Fruit fly (Drosophila melanogaster): Measurements from ENCODE around the gene CG15034.
A peak's percentile ranks its signal among the peaks of the same experiment; 100 is the strongest.

CG15034 gene

DNA sequence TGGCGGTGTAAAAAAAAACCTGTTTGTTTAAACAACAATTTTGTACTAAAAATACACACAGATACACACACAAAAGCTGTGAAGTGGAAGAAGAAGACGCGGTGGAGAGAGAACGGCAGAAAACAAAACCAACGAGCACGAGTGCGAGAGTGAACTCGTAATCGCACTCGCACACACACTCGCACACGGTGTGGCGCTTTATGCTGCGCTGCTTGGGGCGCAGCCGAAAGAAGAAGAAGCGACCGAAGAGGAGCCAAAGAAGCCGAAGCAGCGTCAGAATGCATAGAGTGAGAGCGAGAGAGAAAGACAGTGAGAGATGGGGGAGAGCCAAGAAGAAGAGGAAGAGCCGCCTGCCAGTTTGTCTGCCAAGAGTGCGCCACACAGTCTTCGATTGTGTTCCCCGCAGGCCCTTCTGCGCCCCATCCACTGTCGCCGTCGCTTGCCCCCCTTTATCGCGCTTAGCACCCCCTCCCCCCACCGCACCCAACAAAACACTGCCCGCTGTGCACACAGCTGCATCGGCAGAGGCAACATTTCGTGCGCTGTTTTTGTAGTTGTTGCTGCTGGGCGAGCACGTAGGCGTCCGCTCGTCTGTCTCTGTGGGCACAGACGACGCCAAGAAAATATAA lies 46.5 kb downstream of the CG15034 start:
- TF ChIP-seq CG34367 (tag; optimal IDR thresholded peaks at IDR 0.05) (no peak), CG13204 (GFP tag; optimal IDR thresholded peaks at IDR 0.05) (peak; percentile 95), Pif1A (GFP tag; optimal IDR thresholded peaks at IDR 0.05) (no peak), CG15710 (tag; optimal IDR thresholded peaks at IDR 0.05) (no peak), CG8159 (tag; optimal IDR thresholded peaks at IDR 0.05) (no peak), CG32121 (GFP tag; IDR thresholded peaks at IDR 0.05) (peak; percentile 58), rn (GFP tag; IDR thresholded peaks at IDR 0.05) (0 out of 2 replicates have a peak, but pooled peaks have one; percentile 13), CG9948 (tag; optimal IDR thresholded peaks at IDR 0.05) (no peak), Snoo (tag; optimal IDR thresholded peaks at IDR 0.05) (peak; percentile 10), fd96Ca (GFP tag; IDR thresholded peaks at IDR 0.05) (peak; percentile 66), CG10348 (GFP tag; IDR thresholded peaks at IDR 0.05) (peak; percentile 61; the same call in 1 of the 2 replicates), Pif1B (GFP tag; optimal IDR thresholded peaks at IDR 0.05) (no peak), D1 (tag; optimal IDR thresholded peaks at IDR 0.05) (no peak), EcR (GFP tag; optimal IDR thresholded peaks at IDR 0.05) (peak; percentile 67), Ets98B (GFP tag; IDR thresholded peaks at IDR 0.05) (peak; percentile 71), CG12605 (GFP tag; IDR thresholded peaks at IDR 0.05) (peak; percentile 7; the same call in 1 of the 2 replicates), CG4496 (GFP tag; IDR thresholded peaks at IDR 0.05) (peak; percentile 42; the same call in 2 of the 3 replicates)

DNA sequence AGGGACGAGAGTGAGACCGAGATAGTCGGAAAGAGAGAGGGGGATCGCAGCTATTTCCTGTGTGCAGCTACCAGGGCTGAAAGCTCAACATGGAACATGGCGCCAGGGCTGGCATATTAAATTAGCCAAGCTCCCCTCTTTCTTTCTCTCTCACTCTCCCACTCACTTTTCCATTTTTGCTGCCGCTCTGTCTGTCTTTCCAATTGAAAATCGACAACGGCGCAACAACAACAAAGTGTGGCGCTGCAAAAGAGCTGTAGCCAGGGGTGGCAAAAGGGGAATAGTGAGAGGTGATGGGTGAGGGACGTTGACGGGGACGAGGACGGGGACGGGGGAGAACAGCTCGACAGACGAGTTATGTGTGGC lies 47.0 kb downstream of the CG15034 start:
- TF ChIP-seq Pif1A (GFP tag; optimal IDR thresholded peaks at IDR 0.05) (peak; percentile 16), Pif1B (GFP tag; optimal IDR thresholded peaks at IDR 0.05) (peak; percentile 11), Ets98B (GFP tag; IDR thresholded peaks at IDR 0.05) (peak; percentile 37), CG17806 (tag; optimal IDR thresholded peaks at IDR 0.05) (peak; percentile 40), CG10348 (GFP tag; IDR thresholded peaks at IDR 0.05) (no peak), CG13204 (GFP tag; optimal IDR thresholded peaks at IDR 0.05) (no peak), D1 (tag; optimal IDR thresholded peaks at IDR 0.05) (no peak), CG14655 (GFP tag; optimal IDR thresholded peaks at IDR 0.05) (peak; percentile 21), Snoo (tag; optimal IDR thresholded peaks at IDR 0.05) (no peak), gl (tag; optimal IDR thresholded peaks at IDR 0.05) (no peak), CG34367 (tag; optimal IDR thresholded peaks at IDR 0.05) (peak; percentile 18), CG32121 (GFP tag; IDR thresholded peaks at IDR 0.05) (0 out of 2 replicates have a peak, but pooled peaks have one; percentile 40), fd96Ca (GFP tag; IDR thresholded peaks at IDR 0.05) (peak; percentile 73), CG8301 (tag; optimal IDR thresholded peaks at IDR 0.05) (peak; percentile 17), CG15710 (tag; optimal IDR thresholded peaks at IDR 0.05) (peak; percentile 42), CG12605 (GFP tag; IDR thresholded peaks at IDR 0.05) (no peak), CG9948 (tag; optimal IDR thresholded peaks at IDR 0.05) (peak; percentile 37), rn (GFP tag; IDR thresholded peaks at IDR 0.05) (no peak), CG8159 (tag; optimal IDR thresholded peaks at IDR 0.05) (peak; percentile 62), EcR (GFP tag; optimal IDR thresholded peaks at IDR 0.05) (no peak), CG4496 (GFP tag; IDR thresholded peaks at IDR 0.05) (no peak; the same call in 2 of the 3 replicates)

DNA sequence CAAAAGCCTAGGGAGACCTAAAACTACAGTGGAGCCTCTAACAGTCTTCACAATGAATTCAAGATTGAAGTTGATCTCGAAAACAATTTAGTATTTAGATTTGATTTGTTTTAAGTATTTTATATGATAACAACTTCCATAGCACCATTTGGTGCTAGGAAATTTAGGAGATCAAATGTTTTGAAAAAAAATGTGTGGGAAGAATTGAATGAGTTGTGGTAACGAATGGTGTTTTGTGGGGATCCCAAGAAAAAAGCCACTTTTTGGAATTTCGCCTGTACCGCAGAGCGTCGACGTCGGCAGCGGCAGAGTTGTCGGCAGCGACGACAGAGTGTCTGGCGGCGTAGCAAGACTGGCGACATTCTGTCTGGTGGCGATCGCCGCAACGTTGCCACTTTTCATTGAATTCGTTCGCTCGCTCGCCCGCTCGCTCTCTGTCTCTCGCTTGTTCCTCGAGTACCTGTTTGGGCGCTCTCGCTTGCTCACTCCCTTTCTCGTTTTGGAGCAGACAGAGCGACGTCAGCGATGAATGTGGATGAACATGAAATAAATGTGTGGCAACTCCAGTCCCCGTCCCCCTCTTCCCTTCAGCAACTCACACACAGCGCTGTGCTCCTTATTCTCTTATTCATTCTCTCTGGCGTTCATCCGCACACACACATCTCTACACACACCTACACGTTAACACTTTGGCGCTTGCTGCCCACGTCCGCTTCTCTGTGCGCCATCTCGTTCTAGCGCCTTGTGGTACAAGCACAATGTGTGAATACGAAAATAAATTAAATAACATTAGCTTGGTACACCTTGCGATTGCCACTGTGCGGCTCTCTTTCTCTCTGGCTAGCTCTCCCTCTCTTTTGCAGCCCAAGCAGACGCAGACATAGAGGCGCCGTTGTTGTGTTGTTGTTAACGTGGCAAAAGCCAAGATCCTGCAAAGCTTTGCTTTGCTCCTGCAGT lies 47.6 kb downstream of the CG15034 start:
- TF ChIP-seq fd96Ca (GFP tag; IDR thresholded peaks at IDR 0.05) = peak; percentile 27
- TF ChIP-seq CG14655 (GFP tag; optimal IDR thresholded peaks at IDR 0.05) = peak; percentile 67
- peak; percentile 60 for TF ChIP-seq CG8301 (tag; optimal IDR thresholded peaks at IDR 0.05)
- peak; percentile 71 for TF ChIP-seq CG15710 (tag; optimal IDR thresholded peaks at IDR 0.05)
- peak; percentile 44 for TF ChIP-seq CG34367 (tag; optimal IDR thresholded peaks at IDR 0.05)
- TF ChIP-seq CG10348 (GFP tag; IDR thresholded peaks at IDR 0.05) = 0 out of 2 replicates have a peak, but pooled peaks have one; percentile 42
- TF ChIP-seq CG8159 (tag; optimal IDR thresholded peaks at IDR 0.05) = peak; percentile 75
- no peak; the same call in 2 of the 3 replicates for TF ChIP-seq CG4496 (GFP tag; IDR thresholded peaks at IDR 0.05)
- peak; percentile 22; the same call in 1 of the 2 replicates for TF ChIP-seq rn (GFP tag; IDR thresholded peaks at IDR 0.05)
- peak; percentile 34 for TF ChIP-seq EcR (GFP tag; optimal IDR thresholded peaks at IDR 0.05)
- no peak; the same call in 1 of the 2 replicates for TF ChIP-seq CG12605 (GFP tag; IDR thresholded peaks at IDR 0.05)
- no peak for TF ChIP-seq D1 (tag; optimal IDR thresholded peaks at IDR 0.05)
- TF ChIP-seq Snoo (tag; optimal IDR thresholded peaks at IDR 0.05) = peak; percentile 19
- TF ChIP-seq Pif1A (GFP tag; optimal IDR thresholded peaks at IDR 0.05) = peak; percentile 52
- peak; percentile 60 for TF ChIP-seq CG17806 (tag; optimal IDR thresholded peaks at IDR 0.05)
- TF ChIP-seq Pif1B (GFP tag; optimal IDR thresholded peaks at IDR 0.05) = peak; percentile 8
- no peak for TF ChIP-seq gl (tag; optimal IDR thresholded peaks at IDR 0.05)
- peak; percentile 46 for TF ChIP-seq CG32121 (GFP tag; IDR thresholded peaks at IDR 0.05)
- peak; percentile 4 for TF ChIP-seq Ets98B (GFP tag; IDR thresholded peaks at IDR 0.05)
- peak; percentile 55 for TF ChIP-seq CG9948 (tag; optimal IDR thresholded peaks at IDR 0.05)
- TF ChIP-seq CG13204 (GFP tag; optimal IDR thresholded peaks at IDR 0.05) = no peak

DNA sequence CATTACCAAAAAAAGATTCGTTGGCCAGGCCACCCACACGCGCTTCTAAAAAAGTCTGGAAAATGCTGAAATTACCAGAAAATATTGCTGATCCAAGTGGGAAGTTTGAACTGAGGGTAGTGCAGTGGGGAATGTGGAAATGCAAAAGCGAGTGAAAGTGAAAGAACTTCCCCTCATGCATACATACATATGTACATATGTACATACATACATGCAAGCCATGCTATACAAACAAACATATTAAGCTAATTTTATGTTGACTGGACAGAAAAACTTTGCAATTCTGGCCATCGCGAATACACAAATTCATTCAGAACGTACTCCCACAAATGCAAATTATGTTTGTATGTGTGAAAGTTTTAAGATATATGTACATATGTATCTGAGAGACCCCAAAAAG lies 49.0 kb downstream of the CG15034 start:
- no peak for TF ChIP-seq fd96Ca (GFP tag; IDR thresholded peaks at IDR 0.05)
- TF ChIP-seq Snoo (tag; optimal IDR thresholded peaks at IDR 0.05) = no peak
- TF ChIP-seq CG9948 (tag; optimal IDR thresholded peaks at IDR 0.05) = no peak

DNA sequence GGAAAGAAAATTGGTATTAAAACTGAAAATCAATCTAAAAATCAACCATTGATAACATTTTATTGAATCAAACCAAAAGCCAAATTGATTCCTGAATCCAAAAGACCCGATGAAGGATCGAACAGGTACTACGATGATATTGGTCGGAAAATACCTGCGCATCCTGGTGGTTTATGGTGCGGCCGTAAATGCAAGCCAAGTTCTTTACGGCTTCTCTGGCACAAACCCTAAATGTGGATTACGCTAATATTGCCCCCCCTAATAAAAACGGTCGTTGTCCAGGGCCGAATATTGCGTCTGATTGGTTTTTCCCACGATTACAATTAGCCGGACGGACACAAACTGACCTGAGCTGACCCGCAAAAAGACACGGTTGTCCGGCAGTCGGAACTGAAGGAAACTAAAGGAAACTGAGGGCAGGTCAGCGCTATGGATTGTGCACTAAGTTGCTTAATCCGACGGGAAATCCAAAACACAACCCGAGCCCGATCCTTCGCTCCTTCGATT lies 50.5 kb downstream of the CG15034 start:
- TF ChIP-seq fd96Ca (GFP tag; IDR thresholded peaks at IDR 0.05) (no peak), Pif1B (GFP tag; optimal IDR thresholded peaks at IDR 0.05) (no peak), CG34367 (tag; optimal IDR thresholded peaks at IDR 0.05) (no peak), CG32121 (GFP tag; IDR thresholded peaks at IDR 0.05) (no peak), CG8159 (tag; optimal IDR thresholded peaks at IDR 0.05) (no peak), EcR (GFP tag; optimal IDR thresholded peaks at IDR 0.05) (no peak), CG10348 (GFP tag; IDR thresholded peaks at IDR 0.05) (no peak), Snoo (tag; optimal IDR thresholded peaks at IDR 0.05) (no peak), Ets98B (GFP tag; IDR thresholded peaks at IDR 0.05) (no peak), gl (tag; optimal IDR thresholded peaks at IDR 0.05) (no peak), D1 (tag; optimal IDR thresholded peaks at IDR 0.05) (no peak), CG17806 (tag; optimal IDR thresholded peaks at IDR 0.05) (no peak), CG4496 (GFP tag; IDR thresholded peaks at IDR 0.05) (no peak), CG15710 (tag; optimal IDR thresholded peaks at IDR 0.05) (no peak), CG12605 (GFP tag; IDR thresholded peaks at IDR 0.05) (no peak), rn (GFP tag; IDR thresholded peaks at IDR 0.05) (no peak)
